Worm (Caenorhabditis elegans) whole organism, late embryonic: ENCODE measurements around the gene lin-39.

Experiments used
- C08G9.2 ChIP-seq: sonication (generic microtip); optimal IDR thresholded peaks from 2 replicates; lab custom pipeline; 2016; ENCODE audit warnings: mild to moderate bottlenecking, missing genetic modification characterization, moderate library complexity, missing compliant biosample characterization
- C38D4.7 ChIP-seq: fragments of 200-800 bp; sonication (Bioruptor generic); optimal IDR thresholded peaks from 2 replicates; lab custom pipeline; 2018; ENCODE audit warnings: mild to moderate bottlenecking, missing genetic modification characterization, moderate library complexity, missing compliant biosample characterization
- F13H6.1 ChIP-seq: sonication (generic microtip); optimal IDR thresholded peaks from 2 replicates; lab custom pipeline; 2016; ENCODE audit warnings: missing genetic modification characterization, missing compliant biosample characterization
- K02D7.2 ChIP-seq: sonication (generic microtip); optimal IDR thresholded peaks from 2 replicates; lab custom pipeline; 2017; ENCODE audit warnings: mild to moderate bottlenecking, missing genetic modification characterization, missing compliant biosample characterization
- K09A11.1 ChIP-seq: sonication (generic microtip); optimal IDR thresholded peaks from 2 replicates; lab custom pipeline; 2017; ENCODE audit warnings: antibody characterized with exemption, mild to moderate bottlenecking, missing genetic modification characterization, missing compliant biosample characterization; ENCODE audit not compliant: insufficient read depth
- T23F11.4 ChIP-seq: fragments of 200-800 bp; sonication (Bioruptor generic); optimal IDR thresholded peaks from 2 replicates; lab custom pipeline; 2018; ENCODE audit warnings: mild to moderate bottlenecking, missing genetic modification characterization, missing compliant biosample characterization
- ama-1 ChIP-seq: fragments of 150-350 bp; optimal IDR thresholded peaks from 2 replicates; lab custom pipeline; 2014
- ceh-18 ChIP-seq: sonication (generic microtip); optimal IDR thresholded peaks from 2 replicates; lab custom pipeline; 2016; ENCODE audit warnings: missing genetic modification characterization, missing compliant biosample characterization
- ceh-19 ChIP-seq: fragments of 200-800 bp; sonication (Bioruptor generic); optimal IDR thresholded peaks from 2 replicates; lab custom pipeline; 2018; ENCODE audit warnings: mild to moderate bottlenecking, missing genetic modification characterization, missing compliant biosample characterization
- ceh-2 ChIP-seq: sonication (generic microtip); optimal IDR thresholded peaks from 2 replicates; lab custom pipeline; 2016; ENCODE audit warnings: missing genotype, missing genetic modification characterization, missing compliant biosample characterization
- ceh-24 ChIP-seq: sonication (generic microtip); optimal IDR thresholded peaks from 2 replicates; lab custom pipeline; 2016; ENCODE audit warnings: mild to moderate bottlenecking, missing genetic modification characterization, missing compliant biosample characterization
- ceh-30 ChIP-seq: fragments of 150-350 bp; optimal IDR thresholded peaks from 2 replicates; lab custom pipeline; 2014; ENCODE audit warnings: missing biosample characterization, missing genetic modification characterization
- ceh-31 ChIP-seq: sonication (generic microtip); optimal IDR thresholded peaks from 2 replicates; lab custom pipeline; 2016; ENCODE audit warnings: missing genetic modification characterization, missing compliant biosample characterization
- ceh-34 ChIP-seq: sonication (generic microtip); optimal IDR thresholded peaks from 2 replicates; lab custom pipeline; 2016; ENCODE audit warnings: mild to moderate bottlenecking, missing genetic modification characterization, missing compliant biosample characterization
- ceh-45 ChIP-seq: fragments of 200-800 bp; sonication (Bioruptor generic); IDR thresholded peaks from 2 replicates; pipeline ENCODE4 v1.3.6; 2022; ENCODE audit warnings: missing genetic modification reagents, missing genetic modification characterization, missing compliant biosample characterization
- ceh-6 ChIP-seq: fragments of 200-800 bp; sonication (Bioruptor generic); optimal IDR thresholded peaks from 2 replicates; lab custom pipeline; 2018; ENCODE audit warnings: mild to moderate bottlenecking, missing genetic modification characterization, missing compliant biosample characterization
- ceh-9 ChIP-seq: sonication (generic microtip); optimal IDR thresholded peaks from 2 replicates; lab custom pipeline; 2016; ENCODE audit warnings: mild to moderate bottlenecking, missing genetic modification characterization, inconsistent platforms, missing compliant biosample characterization
- che-1 ChIP-seq: sonication (generic microtip); optimal IDR thresholded peaks from 2 replicates; lab custom pipeline; 2016; ENCODE audit warnings: mild to moderate bottlenecking, missing genetic modification characterization, missing compliant biosample characterization
- elt-2 ChIP-seq: sonication (generic microtip); optimal IDR thresholded peaks from 2 replicates; lab custom pipeline; 2016; ENCODE audit warnings: missing genetic modification reagents, missing genetic modification characterization, missing compliant biosample characterization
- elt-4 ChIP-seq: sonication (generic microtip); optimal IDR thresholded peaks from 2 replicates; lab custom pipeline; 2016; ENCODE audit warnings: missing genetic modification characterization, missing compliant biosample characterization
- fax-1 ChIP-seq: sonication (generic microtip); optimal IDR thresholded peaks from 2 replicates; lab custom pipeline; 2016; ENCODE audit warnings: missing genotype, missing genetic modification characterization, missing compliant biosample characterization
- fkh-6 ChIP-seq: sonication (generic microtip); optimal IDR thresholded peaks from 2 replicates; lab custom pipeline; 2016; ENCODE audit warnings: missing genetic modification characterization, missing compliant biosample characterization
- gmeb-2 ChIP-seq: sonication (generic microtip); optimal IDR thresholded peaks from 2 replicates; lab custom pipeline; 2016; ENCODE audit warnings: missing genetic modification characterization, inconsistent platforms, missing compliant biosample characterization
- hlh-15 ChIP-seq: sonication (generic microtip); optimal IDR thresholded peaks from 2 replicates; lab custom pipeline; 2016; ENCODE audit warnings: missing genetic modification characterization, missing compliant biosample characterization
- hlh-30 ChIP-seq: sonication (generic microtip); optimal IDR thresholded peaks from 2 replicates; lab custom pipeline; 2017; ENCODE audit warnings: antibody characterized with exemption, missing genetic modification characterization, missing compliant biosample characterization; ENCODE audit not compliant: insufficient read depth
- hlh-6 ChIP-seq: sonication (generic microtip); optimal IDR thresholded peaks from 2 replicates; lab custom pipeline; 2016; ENCODE audit warnings: missing genotype, missing genetic modification characterization, missing compliant biosample characterization
- hlh-8 ChIP-seq: sonication (generic microtip); optimal IDR thresholded peaks from 2 replicates; lab custom pipeline; 2016; ENCODE audit warnings: missing genotype, missing genetic modification characterization, missing compliant biosample characterization
- lim-6 ChIP-seq: sonication (generic microtip); optimal IDR thresholded peaks from 2 replicates; lab custom pipeline; 2016; ENCODE audit warnings: missing genetic modification characterization, missing compliant biosample characterization
- madf-2 ChIP-seq: sonication (generic microtip); optimal IDR thresholded peaks from 2 replicates; lab custom pipeline; 2017; ENCODE audit warnings: missing genetic modification characterization, missing compliant biosample characterization
- mec-3 ChIP-seq: sonication (generic microtip); optimal IDR thresholded peaks from 2 replicates; lab custom pipeline; 2016; ENCODE audit warnings: borderline replicate concordance, missing genetic modification characterization, missing compliant biosample characterization
- nhr-232 ChIP-seq: sonication (generic microtip); optimal IDR thresholded peaks from 2 replicates; lab custom pipeline; 2016; ENCODE audit warnings: missing genetic modification characterization, missing compliant biosample characterization
- odd-2 ChIP-seq: sonication (generic microtip); optimal IDR thresholded peaks from 2 replicates; lab custom pipeline; 2017; ENCODE audit warnings: antibody characterized with exemption, mild to moderate bottlenecking, missing genetic modification characterization, missing compliant biosample characterization
- pag-3 ChIP-seq: sonication (generic microtip); optimal IDR thresholded peaks from 2 replicates; lab custom pipeline; 2016; ENCODE audit warnings: missing compliant biosample characterization, missing genetic modification characterization, borderline replicate concordance
- pat-9 ChIP-seq: fragments of 200-800 bp; sonication (Bioruptor generic); optimal IDR thresholded peaks from 2 replicates; lab custom pipeline; 2018; ENCODE audit warnings: mild to moderate bottlenecking, missing genetic modification characterization, moderate library complexity, missing compliant biosample characterization
- pax-1 ChIP-seq: fragments of 150-350 bp; optimal IDR thresholded peaks from 2 replicates; lab custom pipeline; 2014; ENCODE audit warnings: missing biosample characterization, missing genetic modification characterization
- pha-4 ChIP-seq: fragments of 150-350 bp; optimal IDR thresholded peaks from 2 replicates; lab custom pipeline; 2018; ENCODE audit warnings: missing biosample characterization, missing genetic modification reagents, missing genetic modification characterization
- pqm-1 ChIP-seq: sonication (generic microtip); optimal IDR thresholded peaks from 2 replicates; lab custom pipeline; 2016; ENCODE audit warnings: missing genetic modification characterization, missing compliant biosample characterization
- pros-1 ChIP-seq: fragments of 150-350 bp; optimal IDR thresholded peaks from 2 replicates; lab custom pipeline; 2014; ENCODE audit warnings: missing biosample characterization, missing genetic modification reagents, missing genetic modification characterization
- ref-2 ChIP-seq: sonication (generic microtip); optimal IDR thresholded peaks from 2 replicates; lab custom pipeline; 2016; ENCODE audit warnings: missing genetic modification characterization, missing compliant biosample characterization
- rnt-1 ChIP-seq: sonication (generic microtip); optimal IDR thresholded peaks from 2 replicates; lab custom pipeline; 2016; ENCODE audit warnings: missing genetic modification characterization, missing compliant biosample characterization
- sox-2 ChIP-seq: fragments of 200-800 bp; sonication (Bioruptor generic); IDR thresholded peaks from 2 replicates; pipeline ENCODE4 v1.3.6; 2022; ENCODE audit warnings: missing genetic modification reagents, missing genetic modification characterization, missing compliant biosample characterization
- sox-4 ChIP-seq: sonication (generic microtip); optimal IDR thresholded peaks from 2 replicates; lab custom pipeline; 2017; ENCODE audit warnings: mild to moderate bottlenecking, missing genetic modification characterization, inconsistent platforms, missing compliant biosample characterization
- syd-9 ChIP-seq: sonication (generic microtip); optimal IDR thresholded peaks from 2 replicates; lab custom pipeline; 2016; ENCODE audit warnings: mild to moderate bottlenecking, missing genetic modification characterization, moderate library complexity, missing compliant biosample characterization
- tbx-2 ChIP-seq: sonication (generic microtip); optimal IDR thresholded peaks from 2 replicates; lab custom pipeline; 2016; ENCODE audit warnings: missing genetic modification characterization, missing compliant biosample characterization
- tbx-7 ChIP-seq: sonication (generic microtip); optimal IDR thresholded peaks from 2 replicates; lab custom pipeline; 2016; ENCODE audit warnings: missing genotype, missing genetic modification characterization, missing compliant biosample characterization
- ttx-3 ChIP-seq: sonication (generic microtip); optimal IDR thresholded peaks from 2 replicates; lab custom pipeline; 2016; ENCODE audit warnings: missing genetic modification reagents, missing genetic modification characterization, missing compliant biosample characterization
- unc-3 ChIP-seq, 2 experiments: fragments of 200-800 bp in 1 of 2; sonication (Bioruptor generic) in 1 of 2; sonication (generic microtip) in 1 of 2; conservative IDR thresholded peaks in 1 of 2; optimal IDR thresholded peaks in 1 of 2; 2 replicates each; pipeline versions ENCODE4 v1.3.6 to Lab custom; 2016 to 2022; ENCODE audit warnings: missing compliant biosample characterization in 2 of 2, missing genetic modification characterization in 2 of 2, missing genetic modification reagents in 1 of 2
- unc-55 ChIP-seq: sonication (generic microtip); optimal IDR thresholded peaks from 2 replicates; lab custom pipeline; 2017; ENCODE audit warnings: missing biosample characterization, missing genetic modification reagents, missing genetic modification characterization
- ztf-16 ChIP-seq: sonication (generic microtip); optimal IDR thresholded peaks from 2 replicates; lab custom pipeline; 2017; ENCODE audit warnings: missing genetic modification characterization, missing compliant biosample characterization

The lin-39 gene

ce11 chrIII:7521163-7521562 lies 15.3 kb downstream of the lin-39 start, which contains the start of gene lig-4:
lig-4 (plus strand) TSS chrIII:7521463.
- TF ChIP-seq che-1 (tag; lab: Kevin White, UChicago): no peak
- no peak for TF ChIP-seq ama-1 (lab: Kevin White, UChicago)
- no peak for TF ChIP-seq T23F11.4 (GFP tag; lab: Kevin White, UChicago)
- TF ChIP-seq tbx-7: no peak
- no peak for TF ChIP-seq syd-9 (tag; lab: Kevin White, UChicago)
- no peak for TF ChIP-seq fkh-6 (tag; lab: Kevin White, UChicago)
- no peak for TF ChIP-seq pros-1 (tag; lab: Kevin White, UChicago)
- no peak for TF ChIP-seq F13H6.1 (tag; lab: Kevin White, UChicago)
- TF ChIP-seq hlh-15 (tag; lab: Kevin White, UChicago): no peak
- TF ChIP-seq gmeb-2 (tag; lab: Kevin White, UChicago): no peak
- TF ChIP-seq pqm-1 (tag; lab: Kevin White, UChicago): no peak
- no peak for TF ChIP-seq hlh-8
- no peak for TF ChIP-seq fax-1 (tag; lab: Kevin White, UChicago)
- no peak for TF ChIP-seq lim-6

- TF ChIP-seq ceh-6 (peak; percentile 46), ceh-9 (tag; lab: Kevin White, UChicago) (no peak), hlh-8 (peak; percentile 94), sox-4 (no peak), pha-4 (tag; lab: Kevin White, UChicago) (no peak), K02D7.2 (tag; lab: Kevin White, UChicago) (no peak), K09A11.1 (tag; lab: Kevin White, UChicago) (no peak), ceh-45 (GFP tag; lab: Robert Waterston, UW) (no peak), elt-4 (no peak), C38D4.7 (GFP tag; lab: Kevin White, UChicago) (no peak), hlh-30 (tag; lab: Kevin White, UChicago) (no peak), madf-2 (peak; percentile 11), syd-9 (tag; lab: Kevin White, UChicago) (peak; percentile 60), lim-6 (peak; percentile 94), pros-1 (tag; lab: Kevin White, UChicago) (no peak), ztf-16 (tag; lab: Kevin White, UChicago) (peak; percentile 65), mec-3 (tag; lab: Kevin White, UChicago) (peak; percentile 96), elt-2 (peak; percentile 90), tbx-7 (peak; percentile 100), ceh-19 (GFP tag; lab: Kevin White, UChicago) (peak; percentile 62), che-1 (tag; lab: Kevin White, UChicago) (no peak), odd-2 (tag; lab: Kevin White, UChicago) (no peak), ceh-30 (tag; lab: Kevin White, UChicago) (no peak), ttx-3 (no peak), gmeb-2 (tag; lab: Kevin White, UChicago) (peak; percentile 3), tbx-2 (tag; lab: Kevin White, UChicago) (peak; percentile 98), pag-3 (peak; percentile 26), sox-2 (GFP tag; lab: Robert Waterston, UW) (no peak), ref-2 (tag; lab: Kevin White, UChicago) (peak; percentile 97), C08G9.2 (tag; lab: Kevin White, UChicago) (peak; percentile 100), hlh-6 (peak; percentile 84), hlh-15 (tag; lab: Kevin White, UChicago) (peak; percentile 62), T23F11.4 (GFP tag; lab: Kevin White, UChicago) (no peak), rnt-1 (tag; lab: Kevin White, UChicago) (peak; percentile 97), pat-9 (tag; lab: Kevin White, UChicago) (no peak), ceh-18 (tag; lab: Kevin White, UChicago) (peak; percentile 69), ceh-2 (tag; lab: Kevin White, UChicago) (peak; percentile 99), pax-1 (tag; lab: Kevin White, UChicago) (no peak), ceh-34 (tag; lab: Kevin White, UChicago) (no peak), nhr-232 (tag; lab: Kevin White, UChicago) (no peak), ceh-31 (tag; lab: Kevin White, UChicago) (peak; percentile 99), unc-3 (GFP tag; conservative IDR thresholded peaks at IDR 0.05; lab: Robert Waterston, UW) (peak; percentile 56; the same call in 1 of the 2 replicates), unc-3 (tag; optimal IDR thresholded peaks at IDR 0.05; lab: Kevin White, UChicago) (peak; percentile 74), unc-55 (GFP tag; lab: Kevin White, UChicago) (peak; percentile 13), ceh-24 (tag; lab: Kevin White, UChicago) (no peak)
Observed at ce11 chrIII:7520672-7521071, 15.8 kb downstream of the lin-39 start, which contains the start of the genes cux-7 and C07H6.2. cux-7 (minus strand) TSS chrIII:7520845. C07H6.2 (plus strand) TSS chrIII:7521009.
